Worm (Caenorhabditis elegans): ENCODE results near the gene npp-9.

ce11 chrIII:3431385-3431784 lies 27.1 kb upstream of the npp-9 start, which contains the start of gene K01A11.1:
- TF ChIP-seq ZK337.2 (GFP tag; IDR thresholded peaks at IDR 0.05): no peak
- no peak for TF ChIP-seq nhr-28 (tag; optimal IDR thresholded peaks at IDR 0.05)
